Fruit fly (Drosophila melanogaster): ENCODE measurements around the gene CG12723.
"Not testable (repeated sequence)": the region's sequence is repeated elsewhere in the genome, so short reads cannot be mapped to it uniquely, and the experiment has no call there.

CG12723 gene

dm6 chrX:13202162-13202561 lies 10.5 kb upstream of the CG12723 start, which contains the start of gene CG44437:
TSS of gene CG44437 (minus strand) at chrX:13202262.
- TF ChIP-seq eg (GFP tag; IDR thresholded peaks at IDR 0.05), result no peak
- no peak for TF ChIP-seq dsx (GFP tag; optimal IDR thresholded peaks at IDR 0.05; ENCODE audit: poor library complexity, severe bottlenecking)
- TF ChIP-seq dac (GFP tag; optimal IDR thresholded peaks at IDR 0.05), result no peak
- no peak for TF ChIP-seq CG11902 (GFP tag; optimal IDR thresholded peaks at IDR 0.05)
- TF ChIP-seq Gug (GFP tag; IDR thresholded peaks at IDR 0.05), result no peak
- TF ChIP-seq lz (GFP tag; optimal IDR thresholded peaks at IDR 0.05), result no peak

DNA sequence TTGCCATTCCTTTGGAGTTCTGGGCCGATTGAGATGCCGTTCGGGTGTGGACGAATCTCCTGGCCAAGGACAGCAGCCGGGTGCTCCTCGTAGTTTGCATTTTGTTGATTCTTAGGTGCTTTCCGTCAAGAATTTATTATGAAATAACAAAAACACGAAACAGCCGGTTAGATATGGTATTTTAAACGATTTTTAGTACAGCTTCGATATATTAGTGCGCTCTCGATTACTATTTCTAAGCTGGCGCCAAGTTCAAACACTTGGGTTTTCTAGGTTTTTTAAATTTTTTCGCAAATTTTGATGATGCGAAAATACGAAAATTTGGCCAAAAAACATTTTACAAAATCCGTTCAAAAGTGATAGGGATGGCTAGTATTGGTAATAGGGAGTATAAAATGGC lies 2.6 kb upstream of the CG12723 start, which contains the start of gene Coq5:
Gene Coq5, minus strand, starts transcription at position 303 of the 400 bp plus-strand sequence.
- TF ChIP-seq cyc (GFP tag; optimal IDR thresholded peaks at IDR 0.05) (no peak), CG34406 (GFP tag; optimal IDR thresholded peaks at IDR 0.05) (no peak), pdm3 (GFP tag; optimal IDR thresholded peaks at IDR 0.05) (no peak)

dm6 chrX:13192239-13192638 lies 556 bp upstream of the CG12723 start:
- TF ChIP-seq esn (GFP tag; optimal IDR thresholded peaks at IDR 0.05) (no peak), dsx (GFP tag; optimal IDR thresholded peaks at IDR 0.05; ENCODE audit: poor library complexity, severe bottlenecking) (no peak), CG10669 (GFP tag; optimal IDR thresholded peaks at IDR 0.05) (no peak), CG3032 (tag; optimal IDR thresholded peaks at IDR 0.05) (no peak), CG11902 (GFP tag; optimal IDR thresholded peaks at IDR 0.05) (no peak), CG8319 (GFP tag; optimal IDR thresholded peaks at IDR 0.05) (no peak), Eip78C (GFP tag) (no peak), CG6163 (GFP tag; IDR thresholded peaks at IDR 0.05) (no peak), CG8632 (GFP tag; optimal IDR thresholded peaks at IDR 0.05) (no peak), fd85E (GFP tag; optimal IDR thresholded peaks at IDR 0.05) (no peak), eg (GFP tag; IDR thresholded peaks at IDR 0.05) (no peak), Eip75B (GFP tag; optimal IDR thresholded peaks at IDR 0.05) (no peak), CG7368 (GFP tag; optimal IDR thresholded peaks at IDR 0.05) (no peak), CG9139 (GFP tag; optimal IDR thresholded peaks at IDR 0.05) (no peak), CG15336 (GFP tag; IDR thresholded peaks at IDR 0.05) (no peak), CG34406 (GFP tag; optimal IDR thresholded peaks at IDR 0.05) (no peak), vri (GFP tag; optimal IDR thresholded peaks at IDR 0.05) (no peak), spab (GFP tag; optimal IDR thresholded peaks at IDR 0.05) (no peak)

- TF ChIP-seq CG6163 (GFP tag; IDR thresholded peaks at IDR 0.05), result 0 out of 3 replicates have a peak, but pooled peaks have one; percentile 34
- no peak for TF ChIP-seq acj6 (GFP tag; optimal IDR thresholded peaks at IDR 0.05)
- peak in 1 of 2 experiments; percentile 2 for TF ChIP-seq salr (GFP tag; optimal IDR thresholded peaks at IDR 0.05)
Measured at dm6 chrX:13189032-13189431, 2.7 kb downstream of the CG12723 start, which contains the start of gene Lgr4. TSS of gene Lgr4 (minus strand) at chrX:13189164.

dm6 chrX:13184178-13184577 lies 7.5 kb downstream of the CG12723 start, which contains the start of gene CG32641:
TSS of gene CG32641 (plus strand) at chrX:13184478.
- TF ChIP-seq net (GFP tag; optimal IDR thresholded peaks at IDR 0.05); CG3032 (tag; optimal IDR thresholded peaks at IDR 0.05); Eip75B (GFP tag; optimal IDR thresholded peaks at IDR 0.05): not testable (repeated sequence)

DNA sequence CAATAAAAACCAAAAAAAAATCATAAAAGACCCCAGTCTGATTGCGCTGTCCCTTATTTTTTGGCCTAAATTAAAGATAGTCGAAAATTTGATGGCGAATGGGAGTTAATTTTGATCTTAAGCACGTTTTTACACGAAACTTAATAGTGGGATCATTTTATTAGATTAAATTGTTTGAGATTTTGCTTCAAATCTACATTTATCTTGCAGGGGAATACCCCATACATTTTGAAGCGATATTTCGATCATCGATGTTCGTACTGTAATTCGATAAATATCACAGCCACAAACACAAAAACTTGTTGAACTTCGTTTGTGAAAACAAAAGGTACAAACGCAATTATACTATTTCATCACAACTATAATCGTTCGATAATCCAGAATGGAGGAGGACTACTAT lies 14.0 kb downstream of the CG12723 start, which contains the start of gene CG32640:
Gene CG32640, plus strand, starts transcription at position 286 of the 400 bp plus-strand sequence.
- TF ChIP-seq CG15336 (GFP tag; IDR thresholded peaks at IDR 0.05) (peak; percentile 34; the same call in 1 of the 2 replicates), eg (GFP tag; IDR thresholded peaks at IDR 0.05) (peak; percentile 50; the same call in 1 of the 3 replicates)

- no peak for TF ChIP-seq net (GFP tag; optimal IDR thresholded peaks at IDR 0.05)
- TF ChIP-seq Ets96B (tag; optimal IDR thresholded peaks at IDR 0.05), result no peak
- TF ChIP-seq CG31627 (GFP tag; optimal IDR thresholded peaks at IDR 0.05), result no peak
- no peak for TF ChIP-seq Eip78C (GFP tag)
- no peak for TF ChIP-seq spab (GFP tag; optimal IDR thresholded peaks at IDR 0.05)
- no peak for TF ChIP-seq topi (GFP tag; optimal IDR thresholded peaks at IDR 0.05)
- no peak for TF ChIP-seq Smox (GFP tag; optimal IDR thresholded peaks at IDR 0.05)
- no peak for TF ChIP-seq CG6854 (GFP tag; optimal IDR thresholded peaks at IDR 0.05)
- no peak for TF ChIP-seq CG34406 (GFP tag; optimal IDR thresholded peaks at IDR 0.05)
- TF ChIP-seq ss (GFP tag; optimal IDR thresholded peaks at IDR 0.05), result no peak
- TF ChIP-seq OdsH (GFP tag; optimal IDR thresholded peaks at IDR 0.05), result no peak
- TF ChIP-seq CG6808 (GFP tag; optimal IDR thresholded peaks at IDR 0.05), result no peak
- TF ChIP-seq CG4318 (GFP tag; optimal IDR thresholded peaks at IDR 0.05), result no peak
Measured at dm6 chrX:13172865-13173264, 18.8 kb downstream of the CG12723 start.

Measured in whole organism, prepupa.